Worm (Caenorhabditis elegans) whole organism, young adult: ENCODE results near the gene T04A6.2.

Experiments
- B0019.2 ChIP-seq: fragments of 200-800 bp; sonication (Bioruptor generic); conservative IDR thresholded peaks from 2 replicates; pipeline ENCODE4 v1.3.6; 2022; ENCODE audit warnings: missing genetic modification reagents, missing genetic modification characterization, missing compliant biosample characterization
- B0261.1 ChIP-seq: sonication (generic microtip); optimal IDR thresholded peaks from 2 replicates; lab custom pipeline; 2016; ENCODE audit warnings: mild to moderate bottlenecking, missing genetic modification characterization, moderate library complexity, missing compliant biosample characterization
- C06A6.2 ChIP-seq: fragments of 200-800 bp; sonication (Bioruptor generic); conservative IDR thresholded peaks from 2 replicates; pipeline ENCODE4 v1.3.6; 2022; ENCODE audit warnings: missing genetic modification characterization, missing compliant biosample characterization
- K11D2.4 ChIP-seq: fragments of 200-800 bp; sonication (Bioruptor generic); IDR thresholded peaks from 2 replicates; pipeline ENCODE4 v1.3.6; 2022; ENCODE audit warnings: missing genetic modification reagents, missing genetic modification characterization, missing compliant biosample characterization
- ZK185.1 ChIP-seq: sonication (generic microtip); optimal IDR thresholded peaks from 2 replicates; lab custom pipeline; 2016; ENCODE audit warnings: mild to moderate bottlenecking, missing genetic modification characterization, missing compliant biosample characterization; ENCODE audit not compliant: poor library complexity, severe bottlenecking
- aptf-2 ChIP-seq: fragments of 200-800 bp; sonication (Bioruptor generic); conservative IDR thresholded peaks from 2 replicates; pipeline ENCODE4 v1.3.6; 2022; ENCODE audit warnings: missing genetic modification reagents, missing genetic modification characterization, missing compliant biosample characterization
- athp-1 ChIP-seq: sonication (generic microtip); optimal IDR thresholded peaks from 2 replicates; lab custom pipeline; 2017; ENCODE audit warnings: mild to moderate bottlenecking, missing genetic modification characterization, missing compliant biosample characterization
- bed-2 ChIP-seq: fragments of 200-800 bp; sonication (Bioruptor generic); IDR thresholded peaks from 2 replicates; pipeline ENCODE4 v1.3.6; 2022; ENCODE audit warnings: missing genetic modification reagents, missing genetic modification characterization, missing compliant biosample characterization
- cebp-1 ChIP-seq, 2 experiments: fragments of 200-800 bp in 1 of 2; sonication (Bioruptor generic) in 1 of 2; sonication (generic microtip) in 1 of 2; IDR thresholded peaks in 1 of 2; optimal IDR thresholded peaks in 1 of 2; 2 replicates each; pipeline versions ENCODE4 v1.3.6 to Lab custom; 2017 to 2022; ENCODE audit warnings: missing compliant biosample characterization in 2 of 2, missing genetic modification characterization in 2 of 2, mild to moderate bottlenecking in 1 of 2, missing genetic modification reagents in 1 of 2, moderate library complexity in 1 of 2
- cebp-2 ChIP-seq: fragments of 200-800 bp; sonication (Bioruptor generic); IDR thresholded peaks from 2 replicates; pipeline ENCODE4 v1.3.6; 2022; ENCODE audit warnings: missing genetic modification characterization, missing compliant biosample characterization
- ceh-27 ChIP-seq: fragments of 200-800 bp; sonication (Bioruptor generic); optimal IDR thresholded peaks from 2 replicates; lab custom pipeline; 2018; ENCODE audit warnings: mild to moderate bottlenecking, missing genetic modification characterization, moderate library complexity, missing compliant biosample characterization
- ceh-58 ChIP-seq: fragments of 200-800 bp; sonication (Bioruptor generic); IDR thresholded peaks from 2 replicates; pipeline ENCODE4 v1.3.6; 2022; ENCODE audit warnings: missing genetic modification characterization, missing compliant biosample characterization
- die-1 ChIP-seq: sonication (generic microtip); optimal IDR thresholded peaks from 2 replicates; lab custom pipeline; 2016; ENCODE audit warnings: missing genotype, mild to moderate bottlenecking, missing genetic modification characterization, missing compliant biosample characterization
- dox-1 ChIP-seq: fragments of 200-800 bp; sonication (Bioruptor generic); IDR thresholded peaks from 2 replicates; pipeline ENCODE4 v1.3.6; 2022; ENCODE audit warnings: missing genetic modification reagents, missing genetic modification characterization, missing compliant biosample characterization
- egl-18 ChIP-seq: fragments of 200-800 bp; sonication (Bioruptor generic); IDR thresholded peaks from 2 replicates; pipeline ENCODE4 v1.3.6; 2022; ENCODE audit warnings: missing genetic modification reagents, missing genetic modification characterization, missing compliant biosample characterization
- egl-44 ChIP-seq: fragments of 200-800 bp; sonication (Bioruptor generic); IDR thresholded peaks from 2 replicates; pipeline ENCODE4 v1.3.6; 2022; ENCODE audit warnings: missing genetic modification reagents, missing genetic modification characterization, missing compliant biosample characterization
- ets-4 ChIP-seq: fragments of 200-800 bp; sonication (Bioruptor generic); optimal IDR thresholded peaks from 2 replicates; lab custom pipeline; 2018; ENCODE audit warnings: mild to moderate bottlenecking, missing genetic modification characterization, missing compliant biosample characterization
- gei-17 ChIP-seq: fragments of 200-800 bp; sonication (Bioruptor generic); optimal IDR thresholded peaks from 2 replicates; lab custom pipeline; 2018; ENCODE audit warnings: mild to moderate bottlenecking, missing genetic modification characterization, missing compliant biosample characterization
- him-1 ChIP-seq: sonication (generic microtip); optimal IDR thresholded peaks from 2 replicates; lab custom pipeline; 2016; ENCODE audit warnings: missing genotype, missing genetic modification reagents, missing genetic modification characterization, missing compliant biosample characterization
- hlh-26 ChIP-seq: fragments of 200-800 bp; sonication (Bioruptor generic); conservative IDR thresholded peaks from 2 replicates; pipeline ENCODE4 v1.3.6; 2022; ENCODE audit warnings: missing genetic modification reagents, missing genetic modification characterization, missing compliant biosample characterization
- hmg-1.2 ChIP-seq: fragments of 200-800 bp; sonication (Bioruptor generic); IDR thresholded peaks from 2 replicates; pipeline ENCODE4 v1.3.6; 2022; ENCODE audit warnings: missing genetic modification reagents, missing genetic modification characterization, missing compliant biosample characterization
- lag-1 ChIP-seq: fragments of 200-800 bp; sonication (Bioruptor generic); IDR thresholded peaks from 2 replicates; pipeline ENCODE4 v1.3.6; 2022; ENCODE audit warnings: missing genetic modification reagents, missing genetic modification characterization, missing compliant biosample characterization
- let-526 ChIP-seq: fragments of 200-800 bp; sonication (Bioruptor generic); IDR thresholded peaks from 2 replicates; pipeline ENCODE4 v1.3.6; 2022; ENCODE audit warnings: missing genetic modification reagents, missing genetic modification characterization, missing compliant biosample characterization
- let-607 ChIP-seq, 2 experiments: fragments of 200-800 bp in 1 of 2; sonication (Bioruptor generic) in 1 of 2; sonication (generic microtip) in 1 of 2; optimal IDR thresholded peaks; 2 replicates each; lab custom pipeline; 2016 to 2018; ENCODE audit warnings: mild to moderate bottlenecking in 2 of 2, missing compliant biosample characterization in 2 of 2, missing genetic modification characterization in 2 of 2, moderate library complexity in 2 of 2, missing genotype in 1 of 2
- lin-40 ChIP-seq: sonication (generic microtip); optimal IDR thresholded peaks from 2 replicates; lab custom pipeline; 2016; ENCODE audit warnings: missing genetic modification characterization, mild to moderate bottlenecking, missing compliant biosample characterization, missing genotype, missing genetic modification reagents
- lin-54 ChIP-seq: fragments of 200-800 bp; sonication (Bioruptor generic); optimal IDR thresholded peaks from 2 replicates; lab custom pipeline; 2018; ENCODE audit warnings: mild to moderate bottlenecking, missing genetic modification characterization, missing compliant biosample characterization
- lsl-1 ChIP-seq: fragments of 200-800 bp; sonication (Bioruptor generic); optimal IDR thresholded peaks from 2 replicates; lab custom pipeline; 2018; ENCODE audit warnings: mild to moderate bottlenecking, missing genetic modification characterization, moderate library complexity, missing compliant biosample characterization
- madf-3 ChIP-seq: fragments of 200-800 bp; sonication (Bioruptor generic); IDR thresholded peaks from 2 replicates; pipeline ENCODE4 v1.3.6; 2022; ENCODE audit warnings: missing genetic modification reagents, missing genetic modification characterization, missing compliant biosample characterization
- madf-6 ChIP-seq: fragments of 200-800 bp; sonication (Bioruptor generic); IDR thresholded peaks from 2 replicates; pipeline ENCODE4 v1.3.6; 2022; ENCODE audit warnings: missing genetic modification reagents, missing genetic modification characterization, missing compliant biosample characterization
- nfya-1 ChIP-seq: sonication (generic microtip); optimal IDR thresholded peaks from 2 replicates; lab custom pipeline; 2017; ENCODE audit warnings: antibody characterized with exemption, missing compliant biosample characterization, missing genetic modification characterization, borderline replicate concordance; ENCODE audit not compliant: insufficient read depth
- nfyb-1 ChIP-seq: fragments of 200-800 bp; sonication (Bioruptor generic); IDR thresholded peaks from 2 replicates; pipeline ENCODE4 v1.3.6; 2022; ENCODE audit warnings: missing genetic modification reagents, missing genetic modification characterization, missing compliant biosample characterization
- rcor-1 ChIP-seq: fragments of 200-800 bp; sonication (Bioruptor generic); IDR thresholded peaks from 2 replicates; pipeline ENCODE4 v1.3.6; 2022; ENCODE audit warnings: missing genetic modification reagents, missing genetic modification characterization, missing compliant biosample characterization
- rpc-1 ChIP-seq, 2 experiments: fragments of 150-350 bp in 1 of 2; sonication (generic microtip) in 1 of 2; optimal IDR thresholded peaks; 2 replicates each; lab custom pipeline; 2014 to 2018; ENCODE audit warnings: missing biosample characterization in 1 of 2, missing genetic modification characterization in 1 of 2, missing genetic modification reagents in 1 of 2, missing genotype in 1 of 2
- snpc-1.3 ChIP-seq: sonication (generic microtip); optimal IDR thresholded peaks from 2 replicates; lab custom pipeline; 2017; ENCODE audit warnings: missing genetic modification characterization, mild to moderate bottlenecking, missing compliant biosample characterization, antibody characterized with exemption, moderate library complexity, missing genotype, missing genetic modification reagents; ENCODE audit not compliant: insufficient read depth
- snpc-4 ChIP-seq, 5 experiments: fragments of 150-350 bp in 1 of 5; sonication (generic microtip) in 4 of 5; optimal IDR thresholded peaks; 2 replicates each; lab custom pipeline; 2014 to 2018; ENCODE audit warnings: missing genetic modification characterization in 5 of 5, missing biosample characterization in 3 of 5, antibody characterized with exemption in 2 of 5, mild to moderate bottlenecking in 2 of 5, missing compliant biosample characterization in 2 of 5, missing genotype in 2 of 5, moderate library complexity in 2 of 5, missing genetic modification reagents in 1 of 5
- tlf-1 ChIP-seq: fragments of 200-800 bp; sonication (Bioruptor generic); optimal IDR thresholded peaks from 2 replicates; lab custom pipeline; 2018; ENCODE audit warnings: mild to moderate bottlenecking, missing genetic modification characterization, missing compliant biosample characterization
- zim-3 ChIP-seq: sonication (generic microtip); optimal IDR thresholded peaks from 2 replicates; lab custom pipeline; 2017; ENCODE audit warnings: mild to moderate bottlenecking, missing genetic modification characterization, moderate library complexity, missing compliant biosample characterization
- ztf-18 ChIP-seq: sonication (generic microtip); optimal IDR thresholded peaks from 2 replicates; lab custom pipeline; 2016; ENCODE audit warnings: missing genotype, mild to moderate bottlenecking, missing genetic modification characterization, missing compliant biosample characterization
- ztf-3 ChIP-seq: fragments of 200-800 bp; sonication (Bioruptor generic); optimal IDR thresholded peaks from 2 replicates; lab custom pipeline; 2018; ENCODE audit warnings: mild to moderate bottlenecking, missing genetic modification characterization, missing compliant biosample characterization

Gene T04A6.2

DNA sequence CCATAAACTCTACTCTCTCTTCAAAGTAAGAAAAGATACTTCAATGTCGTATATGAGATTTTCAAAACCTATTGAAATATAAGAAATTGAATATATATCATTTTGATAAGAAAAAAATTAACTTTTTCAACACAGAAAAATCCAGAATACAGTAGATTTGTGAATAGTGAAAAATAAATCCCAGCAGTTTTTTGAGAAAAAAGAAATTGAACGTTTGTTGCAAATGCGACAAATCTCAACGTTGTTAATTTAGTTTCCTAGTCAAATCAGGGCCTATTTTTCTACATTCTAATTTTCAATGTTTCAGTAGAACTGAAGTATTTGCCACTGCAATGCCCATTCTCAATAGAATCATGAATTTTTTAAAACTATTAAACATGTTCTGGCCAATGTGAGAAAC is at the start of gene T04A6.2:
Gene T04A6.2, plus strand, starts transcription at position 301 of the 400 bp plus-strand sequence.
- TF ChIP-seq B0019.2 (GFP tag; lab: Robert Waterston, UW) (no peak), madf-6 (no peak), snpc-1.3 (no peak), zim-3 (no peak), athp-1 (tag; lab: Kevin White, UChicago) (no peak), madf-3 (GFP tag; lab: Robert Waterston, UW) (no peak), cebp-2 (GFP tag; lab: Robert Waterston, UW) (no peak)

DNA sequence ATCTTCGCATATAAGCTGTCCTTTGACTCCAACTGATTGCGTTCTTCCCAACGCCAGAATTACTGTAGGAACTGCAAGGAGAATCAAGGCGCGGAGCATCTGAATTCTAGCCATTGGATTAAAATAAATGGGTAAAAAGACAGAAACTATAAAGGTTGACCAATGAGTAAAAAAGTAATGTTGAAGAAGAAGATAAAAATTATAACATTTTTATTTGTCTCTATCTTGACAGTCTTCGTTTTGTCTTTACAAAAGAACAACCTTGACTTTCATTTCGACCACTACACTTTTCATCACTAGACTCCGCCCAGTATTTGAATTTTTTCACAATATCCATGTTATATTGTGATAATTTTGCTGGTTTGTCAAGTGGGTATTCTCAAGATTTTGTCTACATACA is 49.4 kb upstream of the T04A6.2 start, which contains the start of gene ttr-8:
Gene ttr-8, minus strand, starts transcription at position 101 of the 400 bp plus-strand sequence.
- TF ChIP-seq ceh-27 (GFP tag; lab: Kevin White, UChicago) (no peak), egl-18 (no peak), die-1 (tag; lab: Kevin White, UChicago) (no peak)

DNA sequence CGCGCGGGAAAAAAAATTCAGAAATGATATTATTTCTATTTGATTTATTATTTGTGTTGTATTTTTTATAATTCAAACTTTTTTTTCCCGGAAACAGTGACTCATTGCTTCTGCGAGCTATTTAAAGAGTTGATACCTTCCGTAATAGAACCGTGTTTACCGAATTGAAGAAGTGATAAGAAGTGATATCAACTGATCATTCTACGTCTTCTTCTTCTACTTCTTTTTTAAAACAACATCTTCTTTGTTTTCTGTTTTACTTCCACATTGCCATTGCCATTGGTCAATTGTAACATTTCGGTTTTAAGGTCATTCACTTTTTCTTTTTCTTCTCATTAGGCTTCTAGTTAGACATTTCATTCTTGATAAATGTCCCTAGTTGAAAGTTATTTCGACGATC is 48.5 kb upstream of the T04A6.2 start, which contains the start of gene ttr-32:
Gene ttr-32, plus strand, starts transcription at position 314 of the 400 bp plus-strand sequence.
- TF ChIP-seq bed-2 (no peak), B0261.1 (no peak), C06A6.2 (GFP tag; lab: Robert Waterston, UW) (no peak), nfya-1 (tag; lab: Kevin White, UChicago) (no peak), aptf-2 (GFP tag; lab: Robert Waterston, UW) (no peak), ztf-3 (GFP tag; lab: Kevin White, UChicago) (no peak), nfyb-1 (no peak), ztf-18 (tag; lab: Kevin White, UChicago) (no peak)

DNA sequence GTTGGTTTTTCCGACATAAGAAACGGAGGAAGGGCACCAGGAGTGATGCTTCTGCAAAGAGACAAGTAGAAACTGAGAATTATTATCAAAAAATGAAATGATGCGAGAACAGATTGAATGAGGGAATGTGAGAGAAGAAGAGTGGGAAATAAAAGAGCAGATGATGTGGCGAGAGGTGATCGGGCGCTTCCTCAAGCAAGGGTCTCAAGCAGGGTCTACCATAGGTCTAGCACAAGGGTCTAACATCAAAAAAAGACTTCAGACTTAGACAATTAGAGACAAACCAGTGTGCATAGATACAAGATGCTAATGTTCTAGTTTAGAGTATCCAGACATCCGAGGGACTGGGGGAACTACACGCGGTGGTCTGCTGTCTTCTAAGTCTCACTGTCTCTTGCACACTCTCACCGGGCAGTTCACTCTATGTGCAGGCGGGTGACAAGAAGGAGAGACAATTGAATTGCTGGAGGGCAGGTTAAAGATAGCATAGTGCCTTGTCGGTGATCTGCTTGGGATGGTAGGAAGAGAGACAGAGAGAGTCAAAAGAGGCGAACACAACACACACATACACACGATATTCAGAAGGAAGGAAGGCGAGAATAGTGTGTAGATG is 44.4 kb upstream of the T04A6.2 start, which contains the start of gene R13A5.7:
Gene R13A5.7, minus strand, starts transcription at position 51 of the 613 bp plus-strand sequence.
- no peak for TF ChIP-seq bed-2
- TF ChIP-seq him-1 (tag; lab: Kevin White, UChicago): no peak
- no peak for TF ChIP-seq rpc-1 (optimal IDR thresholded peaks at IDR 0.05; lab: Kevin White, UChicago)
- no peak for TF ChIP-seq rpc-1 (tag; optimal IDR thresholded peaks at IDR 0.05; lab: Kevin White, UChicago)
- peak; percentile 50; the same call in 1 of the 2 replicates for TF ChIP-seq egl-44 (GFP tag; lab: Robert Waterston, UW)
- TF ChIP-seq lin-54 (GFP tag; lab: Kevin White, UChicago): peak; percentile 69
- 0 out of 2 replicates have a peak, but pooled peaks have one; percentile 17 for TF ChIP-seq K11D2.4 (GFP tag; lab: Robert Waterston, UW)
- TF ChIP-seq gei-17 (GFP tag; lab: Kevin White, UChicago): peak; percentile 21
- TF ChIP-seq cebp-1 (GFP tag; IDR thresholded peaks at IDR 0.05; lab: Robert Waterston, UW): no peak
- TF ChIP-seq cebp-1 (tag; optimal IDR thresholded peaks at IDR 0.05; lab: Kevin White, UChicago): peak; percentile 81
- no peak for TF ChIP-seq dox-1 (GFP tag; lab: Robert Waterston, UW)
- peak; percentile 71 for TF ChIP-seq ZK185.1 (tag; lab: Kevin White, UChicago)
- peak; percentile 12 for TF ChIP-seq ets-4
- no peak for TF ChIP-seq lsl-1 (GFP tag; lab: Kevin White, UChicago)
- peak; percentile 57 for TF ChIP-seq ztf-18 (tag; lab: Kevin White, UChicago)
- TF ChIP-seq die-1 (tag; lab: Kevin White, UChicago): peak; percentile 52
- peak; percentile 80 for TF ChIP-seq ceh-27 (GFP tag; lab: Kevin White, UChicago)
- TF ChIP-seq snpc-4 (GFP tag; optimal IDR thresholded peaks at IDR 0.05; lab: Kevin White, UChicago): no peak
- peak in 3 of 4 experiments; percentile 6 to 68 (median 59) for TF ChIP-seq snpc-4 (tag; optimal IDR thresholded peaks at IDR 0.05; lab: Kevin White, UChicago)
- TF ChIP-seq let-526 (GFP tag; lab: Robert Waterston, UW): 0 out of 2 replicates have a peak, but pooled peaks have one; percentile 37
- TF ChIP-seq tlf-1: peak; percentile 28
- TF ChIP-seq lag-1 (GFP tag; lab: Robert Waterston, UW): no peak
- TF ChIP-seq hlh-26 (GFP tag; lab: Robert Waterston, UW): no peak
- TF ChIP-seq nfyb-1: peak; percentile 84
- 0 out of 2 replicates have a peak, but pooled peaks have one; percentile 27 for TF ChIP-seq rcor-1 (GFP tag; lab: Robert Waterston, UW)
- no peak for TF ChIP-seq ceh-58 (GFP tag; lab: Robert Waterston, UW)
- TF ChIP-seq lin-40 (tag; lab: Kevin White, UChicago): peak; percentile 69
- TF ChIP-seq let-607 (tag; optimal IDR thresholded peaks at IDR 0.05; lab: Kevin White, UChicago): peak in 1 of 2 experiments; percentile 26
- TF ChIP-seq hmg-1.2 (GFP tag; lab: Robert Waterston, UW): peak; percentile 85
- peak; percentile 12 for TF ChIP-seq athp-1 (tag; lab: Kevin White, UChicago)
